Fruit fly (Drosophila melanogaster) whole organism, embryonic: Measurements from ENCODE around the gene shf.

Experiments used
- Atf3 ChIP-seq: fragments of 200-800 bp; sonication (Bioruptor generic); optimal IDR thresholded peaks from 3 replicates; lab custom pipeline; 2016; ENCODE audit warnings: missing biosample characterization, missing genetic modification characterization
- CG10267 ChIP-seq: fragments of 200-800 bp; sonication (Bioruptor generic); optimal IDR thresholded peaks from 2 replicates; lab custom pipeline; 2018; ENCODE audit warnings: missing biosample characterization, mild to moderate bottlenecking, missing genetic modification characterization, moderate library complexity
- CG12236 ChIP-seq: fragments of 200-800 bp; sonication (Bioruptor generic); optimal IDR thresholded peaks from 2 replicates; lab custom pipeline; 2016; ENCODE audit warnings: missing biosample characterization, missing genetic modification characterization
- CG12391 ChIP-seq: fragments of 200-800 bp; sonication (Bioruptor generic); optimal IDR thresholded peaks from 3 replicates; lab custom pipeline; 2018; ENCODE audit warnings: missing biosample characterization, mild to moderate bottlenecking, missing genetic modification characterization, moderate library complexity
- CG12769 ChIP-seq: fragments of 200-800 bp; sonication (Bioruptor generic); optimal IDR thresholded peaks from 2 replicates; lab custom pipeline; 2019; ENCODE audit warnings: missing biosample characterization, mild to moderate bottlenecking, missing genetic modification characterization, moderate library complexity
- CG13775 ChIP-seq: fragments of 200-800 bp; sonication (Bioruptor generic); optimal IDR thresholded peaks from 3 replicates; lab custom pipeline; 2017; ENCODE audit warnings: missing biosample characterization, mild to moderate bottlenecking, missing genetic modification characterization
- CG14014 ChIP-seq: fragments of 200-800 bp; sonication (Bioruptor generic); IDR thresholded peaks from 2 replicates; pipeline ENCODE4 v1.3.6; 2022; ENCODE audit warnings: missing biosample characterization, missing genetic modification characterization
- CG15011 ChIP-seq: fragments of 200-800 bp; sonication (Bioruptor generic); optimal IDR thresholded peaks from 3 replicates; lab custom pipeline; 2018; ENCODE audit warnings: missing biosample characterization, mild to moderate bottlenecking, missing genetic modification characterization
- CG15601 ChIP-seq: fragments of 200-800 bp; sonication (Bioruptor generic); optimal IDR thresholded peaks from 3 replicates; lab custom pipeline; 2019; ENCODE audit warnings: missing biosample characterization, mild to moderate bottlenecking, missing genetic modification characterization, moderate library complexity
- CG1647 ChIP-seq: fragments of 200-800 bp; sonication (Bioruptor generic); optimal IDR thresholded peaks from 3 replicates; lab custom pipeline; 2016; ENCODE audit warnings: missing biosample characterization, missing genetic modification characterization
- CG16815 ChIP-seq: fragments of 200-800 bp; sonication (Bioruptor generic); optimal IDR thresholded peaks from 3 replicates; lab custom pipeline; 2017; ENCODE audit warnings: missing biosample characterization, mild to moderate bottlenecking, missing genetic modification characterization
- CG18619 ChIP-seq: fragments of 200-800 bp; sonication (Bioruptor generic); optimal IDR thresholded peaks from 3 replicates; lab custom pipeline; 2017; ENCODE audit warnings: missing biosample characterization, mild to moderate bottlenecking, missing genetic modification characterization
- CG2678 ChIP-seq: fragments of 200-800 bp; sonication (Bioruptor generic); optimal IDR thresholded peaks from 3 replicates; lab custom pipeline; 2019; ENCODE audit warnings: missing biosample characterization, mild to moderate bottlenecking, missing genetic modification characterization, moderate library complexity
- CG30403 ChIP-seq: fragments of 200-800 bp; sonication (Bioruptor generic); optimal IDR thresholded peaks from 3 replicates; lab custom pipeline; 2016; ENCODE audit warnings: missing biosample characterization, missing genetic modification characterization
- CG4707 ChIP-seq: fragments of 200-800 bp; sonication (Bioruptor generic); optimal IDR thresholded peaks from 2 replicates; lab custom pipeline; 2018; ENCODE audit warnings: missing biosample characterization, mild to moderate bottlenecking, missing genetic modification characterization, moderate library complexity
- CG6689 ChIP-seq: fragments of 200-800 bp; sonication (Bioruptor generic); IDR thresholded peaks from 2 replicates; pipeline ENCODE4 v1.3.6; 2022; ENCODE audit warnings: missing biosample characterization, missing genetic modification characterization
- CG8924 ChIP-seq: fragments of 200-800 bp; optimal IDR thresholded peaks from 3 replicates; lab custom pipeline; 2019; ENCODE audit warnings: missing biosample characterization, mild to moderate bottlenecking, missing genetic modification characterization, moderate library complexity
- CG8944 ChIP-seq: fragments of 200-800 bp; sonication (Bioruptor generic); optimal IDR thresholded peaks from 3 replicates; lab custom pipeline; 2016; ENCODE audit warnings: missing biosample characterization, missing genetic modification characterization
- CG9727 ChIP-seq: fragments of 200-800 bp; sonication (Bioruptor generic); optimal IDR thresholded peaks from 3 replicates; lab custom pipeline; 2017; ENCODE audit warnings: missing biosample characterization, mild to moderate bottlenecking, missing genetic modification characterization
- CG9932 ChIP-seq: fragments of 200-800 bp; sonication (Bioruptor generic); IDR thresholded peaks from 2 replicates; pipeline ENCODE4 v1.3.6; 2022; ENCODE audit warnings: missing biosample characterization, missing genetic modification characterization
- D19B ChIP-seq: fragments of 200-800 bp; sonication (Bioruptor generic); optimal IDR thresholded peaks from 2 replicates; lab custom pipeline; 2017; ENCODE audit warnings: missing biosample characterization, mild to moderate bottlenecking, missing genetic modification characterization
- HmgZ ChIP-seq: fragments of 200-800 bp; sonication (Bioruptor generic); optimal IDR thresholded peaks from 2 replicates; lab custom pipeline; 2018; ENCODE audit warnings: missing biosample characterization, mild to moderate bottlenecking, missing genetic modification characterization
- Hr51 ChIP-seq, 2 experiments: fragments of 200-800 bp; sonication (Bioruptor generic); optimal IDR thresholded peaks; 2 replicates in 1 of 2; 3 replicates in 1 of 2; lab custom pipeline; 2016 to 2018; ENCODE audit warnings: missing biosample characterization in 2 of 2, missing genetic modification characterization in 2 of 2, mild to moderate bottlenecking in 1 of 2, moderate library complexity in 1 of 2
- Meics ChIP-seq: fragments of 200-800 bp; sonication (Bioruptor generic); optimal IDR thresholded peaks from 2 replicates; lab custom pipeline; 2017; ENCODE audit warnings: missing biosample characterization, mild to moderate bottlenecking, missing genetic modification characterization
- NK7.1 ChIP-seq: fragments of 200-800 bp; sonication (Bioruptor generic); optimal IDR thresholded peaks from 3 replicates; lab custom pipeline; 2016; ENCODE audit warnings: missing biosample characterization, missing genetic modification characterization
- Oli ChIP-seq: fragments of 200-800 bp; sonication (Bioruptor generic); optimal IDR thresholded peaks from 2 replicates; lab custom pipeline; 2018; ENCODE audit warnings: missing biosample characterization, mild to moderate bottlenecking, missing genetic modification characterization, moderate library complexity
- Opbp ChIP-seq: fragments of 200-800 bp; sonication (Bioruptor generic); IDR thresholded peaks from 3 replicates; pipeline ENCODE4 v1.3.6; 2022; ENCODE audit warnings: missing biosample characterization, missing genetic modification characterization; ENCODE audit not compliant: partially characterized antibody
- PHDP ChIP-seq: fragments of 200-800 bp; sonication (Bioruptor generic); optimal IDR thresholded peaks from 3 replicates; lab custom pipeline; 2018; ENCODE audit warnings: missing biosample characterization, mild to moderate bottlenecking, missing genetic modification characterization, moderate library complexity
- Rfx ChIP-seq: fragments of 200-800 bp; sonication (Bioruptor generic); IDR thresholded peaks from 2 replicates; pipeline ENCODE4 v1.3.6; 2022; ENCODE audit warnings: missing biosample characterization, missing genetic modification characterization
- Ssrp ChIP-seq: fragments of 200-800 bp; sonication (Bioruptor generic); optimal IDR thresholded peaks from 2 replicates; lab custom pipeline; 2018; ENCODE audit warnings: missing biosample characterization, mild to moderate bottlenecking, missing genetic modification characterization, moderate library complexity
- Trl ChIP-seq, 3 experiments: fragments of >200 bp in 2 of 3; fragments of 200-800 bp in 1 of 3; sonication (Bioruptor generic) in 1 of 3; optimal IDR thresholded peaks; 2 replicates in 1 of 3; 3 replicates in 2 of 3; lab custom pipeline; 2016 to 2017; ENCODE audit warnings: missing biosample characterization in 1 of 3, missing genetic modification characterization in 1 of 3
- Usf ChIP-seq: fragments of 200-800 bp; sonication (Bioruptor generic); optimal IDR thresholded peaks from 2 replicates; lab custom pipeline; 2017; ENCODE audit warnings: missing genotype, missing biosample characterization, missing genetic modification characterization
- Xrp1 ChIP-seq: fragments of 200-800 bp; sonication (Bioruptor generic); IDR thresholded peaks from 2 replicates; pipeline ENCODE4 v1.3.6; 2022; ENCODE audit warnings: missing biosample characterization, missing genetic modification characterization
- br ChIP-seq: fragments of >200 bp; optimal IDR thresholded peaks from 2 replicates; lab custom pipeline; 2017
- crc ChIP-seq: fragments of 200-800 bp; sonication (Bioruptor generic); optimal IDR thresholded peaks from 2 replicates; lab custom pipeline; 2016; ENCODE audit warnings: missing biosample characterization, missing genetic modification characterization
- dpn ChIP-seq, 2 experiments: fragments of 200-800 bp; sonication (Bioruptor generic); optimal IDR thresholded peaks; 3 replicates each; lab custom pipeline; 2016; ENCODE audit warnings: missing biosample characterization in 2 of 2, missing genetic modification characterization in 2 of 2
- eve ChIP-seq, 2 experiments: fragments of >200 bp; optimal IDR thresholded peaks; 2 replicates each; lab custom pipeline; 2017; ENCODE audit warnings: missing biosample characterization in 2 of 2, missing genetic modification characterization in 2 of 2
- fd102C ChIP-seq: fragments of 200-800 bp; sonication (Bioruptor generic); optimal IDR thresholded peaks from 2 replicates; lab custom pipeline; 2018; ENCODE audit warnings: missing biosample characterization, mild to moderate bottlenecking, missing genetic modification characterization, moderate library complexity
- gt ChIP-seq: fragments of 200-800 bp; sonication (Bioruptor generic); IDR thresholded peaks from 2 replicates; pipeline ENCODE4 v1.3.6; 2022; ENCODE audit warnings: missing biosample characterization, missing genetic modification characterization
- kni ChIP-seq: fragments of 200-800 bp; sonication (Bioruptor generic); optimal IDR thresholded peaks from 3 replicates; lab custom pipeline; 2017; ENCODE audit warnings: mild to moderate bottlenecking, missing biosample characterization, missing genetic modification reagents, missing genetic modification characterization
- lab ChIP-seq: fragments of 200-800 bp; sonication (Bioruptor generic); optimal IDR thresholded peaks from 3 replicates; lab custom pipeline; 2017; ENCODE audit warnings: missing biosample characterization, missing genetic modification characterization, mild to moderate bottlenecking, moderate library complexity, missing genetic modification reagents
- mirr ChIP-seq: fragments of 200-800 bp; sonication (Bioruptor generic); optimal IDR thresholded peaks from 3 replicates; lab custom pipeline; 2018; ENCODE audit warnings: missing biosample characterization, mild to moderate bottlenecking, missing genetic modification characterization
- org-1 ChIP-seq: fragments of 200-800 bp; sonication (Bioruptor generic); optimal IDR thresholded peaks from 2 replicates; lab custom pipeline; 2017; ENCODE audit warnings: missing biosample characterization, missing genetic modification characterization
- sens ChIP-seq: fragments of 200-800 bp; sonication (Bioruptor generic); peaks from one replicate; lab custom pipeline; 2016; ENCODE audit warnings: missing biosample characterization, missing genetic modification characterization
- sob ChIP-seq: fragments of 200-800 bp; sonication (Bioruptor generic); IDR thresholded peaks from 2 replicates; pipeline ENCODE4 v1.3.6; 2022; ENCODE audit warnings: missing biosample characterization, missing genetic modification characterization
- sr ChIP-seq: fragments of 200-800 bp; sonication (Bioruptor generic); IDR thresholded peaks from 3 replicates; pipeline ENCODE4 v1.3.6; 2022; ENCODE audit warnings: missing biosample characterization, missing genetic modification characterization
- toy ChIP-seq: fragments of 200-800 bp; sonication (Bioruptor generic); IDR thresholded peaks from 2 replicates; pipeline ENCODE4 v1.3.6; 2022; ENCODE audit warnings: missing biosample characterization, missing genetic modification characterization

shf gene

DNA sequence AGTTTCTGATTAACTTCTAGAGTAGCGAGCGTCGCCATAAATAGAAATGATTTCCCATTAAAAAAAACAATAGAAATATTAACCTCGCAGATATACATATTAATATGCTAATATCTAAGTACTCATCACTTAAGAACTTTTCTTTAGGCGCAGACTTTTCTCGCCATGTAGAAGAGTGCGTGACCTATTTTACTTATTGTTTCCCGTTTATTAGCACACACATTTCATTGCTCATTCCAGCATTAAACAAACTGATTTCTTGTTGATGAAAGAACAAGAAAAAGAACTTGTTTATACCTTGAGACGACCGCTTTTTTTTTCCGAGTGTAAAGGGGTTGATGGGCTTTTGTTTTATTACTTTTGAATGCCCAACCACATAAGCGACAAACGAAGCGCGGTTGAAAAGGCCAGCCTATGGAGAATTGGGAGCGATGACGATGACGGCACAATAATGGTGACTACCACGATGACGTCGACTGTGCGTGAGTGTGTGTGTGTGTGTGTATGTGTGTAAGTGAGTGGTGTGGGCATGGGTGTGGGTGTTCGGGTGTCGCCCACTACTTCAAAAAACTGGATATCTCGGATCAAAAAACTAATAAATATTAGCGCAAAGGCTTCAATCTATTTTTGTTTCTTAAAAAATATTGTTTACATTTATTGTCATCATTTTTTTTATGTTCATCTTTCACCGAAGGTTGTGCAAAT lies 16.7 kb upstream of the shf start (continued):
- TF ChIP-seq CG2678 (tag; lab: Kevin White, UChicago) (peak; percentile 48), sob (GFP tag; lab: Robert Waterston, UW) (0 out of 2 replicates have a peak, but pooled peaks have one; percentile 47), fd102C (GFP tag; lab: Kevin White, UChicago) (no peak), br (lab: Kevin White, UChicago) (no peak), org-1 (peak; percentile 11), Opbp (GFP tag; lab: Robert Waterston, UW) (no peak), CG10267 (tag; lab: Kevin White, UChicago) (no peak), CG12391 (tag; lab: Kevin White, UChicago) (peak; percentile 13), NK7.1 (GFP tag; lab: Kevin White, UChicago) (peak; percentile 40), PHDP (tag; lab: Kevin White, UChicago) (peak; percentile 33), CG8924 (tag; lab: Kevin White, UChicago) (peak; percentile 18), sr (GFP tag; lab: Robert Waterston, UW) (peak; percentile 80), crc (GFP tag; lab: Kevin White, UChicago) (peak; percentile 10), CG4707 (no peak), CG15601 (tag; lab: Kevin White, UChicago) (no peak), CG9727 (GFP tag; lab: Kevin White, UChicago) (peak; percentile 12), CG12236 (GFP tag; lab: Kevin White, UChicago) (no peak), CG16815 (GFP tag; lab: Kevin White, UChicago) (no peak), Atf3 (GFP tag; lab: Kevin White, UChicago) (peak; percentile 24), CG6689 (GFP tag; lab: Robert Waterston, UW) (0 out of 2 replicates have a peak, but pooled peaks have one; percentile 10), Ssrp (tag; lab: Kevin White, UChicago) (peak; percentile 4), CG14014 (GFP tag; lab: Robert Waterston, UW) (0 out of 2 replicates have a peak, but pooled peaks have one; percentile 37), eve (GFP tag; optimal IDR thresholded peaks at IDR 0.05; lab: Kevin White, UChicago) (peak in 1 of 2 experiments; percentile 56), sens (GFP tag; lab: Kevin White, UChicago) (peak; percentile 70), Xrp1 (GFP tag; lab: Robert Waterston, UW) (peak; percentile 20; the same call in 1 of the 2 replicates), Hr51 (GFP tag; optimal IDR thresholded peaks at IDR 0.05; lab: Kevin White, UChicago) (peak in 1 of 2 experiments; percentile 39), Oli (tag; lab: Kevin White, UChicago) (peak; percentile 19), CG1647 (GFP tag; lab: Kevin White, UChicago) (no peak), dpn (GFP tag; optimal IDR thresholded peaks at IDR 0.05; lab: Kevin White, UChicago) (peak; percentile 7 to 46), toy (GFP tag; lab: Robert Waterston, UW) (no peak), lab (GFP tag; lab: Kevin White, UChicago) (peak; percentile 38), CG30403 (GFP tag; lab: Kevin White, UChicago) (peak; percentile 33), D19B (peak; percentile 11), Trl (optimal IDR thresholded peaks at IDR 0.05; lab: Kevin White, UChicago) (no peak), Trl (GFP tag; optimal IDR thresholded peaks at IDR 0.05; lab: Kevin White, UChicago) (peak; percentile 13), gt (no peak), Rfx (GFP tag; lab: Robert Waterston, UW) (peak; percentile 31), HmgZ (no peak), CG12769 (peak; percentile 46), CG9932 (GFP tag; lab: Robert Waterston, UW) (peak; percentile 41), kni (GFP tag; lab: Kevin White, UChicago) (peak; percentile 3), CG15011 (GFP tag; lab: Kevin White, UChicago) (no peak), mirr (GFP tag; lab: Kevin White, UChicago) (no peak), Usf (no peak), CG18619 (GFP tag; lab: Kevin White, UChicago) (peak; percentile 19), CG8944 (GFP tag; lab: Kevin White, UChicago) (peak; percentile 5), Meics (GFP tag; lab: Kevin White, UChicago) (peak; percentile 8), CG13775 (GFP tag; lab: Kevin White, UChicago) (peak; percentile 18)
